Worm (Caenorhabditis elegans) whole organism, late embryonic: ENCODE measurements around the gene C01G10.18.

Experiments
- F13H6.1 ChIP-seq: sonication (generic microtip); optimal IDR thresholded peaks from 2 replicates; lab custom pipeline; 2016; ENCODE audit warnings: missing genetic modification characterization, missing compliant biosample characterization
- K02D7.2 ChIP-seq: sonication (generic microtip); optimal IDR thresholded peaks from 2 replicates; lab custom pipeline; 2017; ENCODE audit warnings: mild to moderate bottlenecking, missing genetic modification characterization, missing compliant biosample characterization
- K09A11.1 ChIP-seq: sonication (generic microtip); optimal IDR thresholded peaks from 2 replicates; lab custom pipeline; 2017; ENCODE audit warnings: antibody characterized with exemption, mild to moderate bottlenecking, missing genetic modification characterization, missing compliant biosample characterization; ENCODE audit not compliant: insufficient read depth
- T23F11.4 ChIP-seq: fragments of 200-800 bp; sonication (Bioruptor generic); optimal IDR thresholded peaks from 2 replicates; lab custom pipeline; 2018; ENCODE audit warnings: mild to moderate bottlenecking, missing genetic modification characterization, missing compliant biosample characterization
- Y22D7AL.16 ChIP-seq: sonication (generic microtip); optimal IDR thresholded peaks from 2 replicates; lab custom pipeline; 2016; ENCODE audit warnings: missing genetic modification characterization, missing compliant biosample characterization
- ceh-14 ChIP-seq: sonication (generic microtip); optimal IDR thresholded peaks from 2 replicates; lab custom pipeline; 2016; ENCODE audit warnings: missing genotype, missing genetic modification characterization, missing compliant biosample characterization
- ceh-18 ChIP-seq: sonication (generic microtip); optimal IDR thresholded peaks from 2 replicates; lab custom pipeline; 2016; ENCODE audit warnings: missing genetic modification characterization, missing compliant biosample characterization
- ceh-19 ChIP-seq: fragments of 200-800 bp; sonication (Bioruptor generic); optimal IDR thresholded peaks from 2 replicates; lab custom pipeline; 2018; ENCODE audit warnings: mild to moderate bottlenecking, missing genetic modification characterization, missing compliant biosample characterization
- ceh-2 ChIP-seq: sonication (generic microtip); optimal IDR thresholded peaks from 2 replicates; lab custom pipeline; 2016; ENCODE audit warnings: missing genotype, missing genetic modification characterization, missing compliant biosample characterization
- ceh-31 ChIP-seq: sonication (generic microtip); optimal IDR thresholded peaks from 2 replicates; lab custom pipeline; 2016; ENCODE audit warnings: missing genetic modification characterization, missing compliant biosample characterization
- ceh-34 ChIP-seq: sonication (generic microtip); optimal IDR thresholded peaks from 2 replicates; lab custom pipeline; 2016; ENCODE audit warnings: mild to moderate bottlenecking, missing genetic modification characterization, missing compliant biosample characterization
- ceh-45 ChIP-seq: fragments of 200-800 bp; sonication (Bioruptor generic); IDR thresholded peaks from 2 replicates; pipeline ENCODE4 v1.3.6; 2022; ENCODE audit warnings: missing genetic modification reagents, missing genetic modification characterization, missing compliant biosample characterization
- ceh-48 ChIP-seq: sonication (generic microtip); optimal IDR thresholded peaks from 2 replicates; lab custom pipeline; 2016; ENCODE audit warnings: missing genetic modification characterization, inconsistent platforms, missing compliant biosample characterization
- che-1 ChIP-seq: sonication (generic microtip); optimal IDR thresholded peaks from 2 replicates; lab custom pipeline; 2016; ENCODE audit warnings: mild to moderate bottlenecking, missing genetic modification characterization, missing compliant biosample characterization
- dmd-4 ChIP-seq: sonication (generic microtip); optimal IDR thresholded peaks from 2 replicates; lab custom pipeline; 2016; ENCODE audit warnings: borderline replicate concordance, missing genetic modification characterization, missing compliant biosample characterization
- elt-2 ChIP-seq: sonication (generic microtip); optimal IDR thresholded peaks from 2 replicates; lab custom pipeline; 2016; ENCODE audit warnings: missing genetic modification reagents, missing genetic modification characterization, missing compliant biosample characterization
- elt-4 ChIP-seq: sonication (generic microtip); optimal IDR thresholded peaks from 2 replicates; lab custom pipeline; 2016; ENCODE audit warnings: missing genetic modification characterization, missing compliant biosample characterization
- ets-4 ChIP-seq: sonication (generic microtip); optimal IDR thresholded peaks from 2 replicates; lab custom pipeline; 2016; ENCODE audit warnings: missing genetic modification characterization, missing compliant biosample characterization
- eyg-1 ChIP-seq: sonication (generic microtip); optimal IDR thresholded peaks from 2 replicates; lab custom pipeline; 2016; ENCODE audit warnings: missing genotype, missing genetic modification characterization, missing compliant biosample characterization
- fax-1 ChIP-seq: sonication (generic microtip); optimal IDR thresholded peaks from 2 replicates; lab custom pipeline; 2016; ENCODE audit warnings: missing genotype, missing genetic modification characterization, missing compliant biosample characterization
- fkh-6 ChIP-seq: sonication (generic microtip); optimal IDR thresholded peaks from 2 replicates; lab custom pipeline; 2016; ENCODE audit warnings: missing genetic modification characterization, missing compliant biosample characterization
- gmeb-2 ChIP-seq: sonication (generic microtip); optimal IDR thresholded peaks from 2 replicates; lab custom pipeline; 2016; ENCODE audit warnings: missing genetic modification characterization, inconsistent platforms, missing compliant biosample characterization
- hlh-15 ChIP-seq: sonication (generic microtip); optimal IDR thresholded peaks from 2 replicates; lab custom pipeline; 2016; ENCODE audit warnings: missing genetic modification characterization, missing compliant biosample characterization
- hlh-8 ChIP-seq: sonication (generic microtip); optimal IDR thresholded peaks from 2 replicates; lab custom pipeline; 2016; ENCODE audit warnings: missing genotype, missing genetic modification characterization, missing compliant biosample characterization
- madf-2 ChIP-seq: sonication (generic microtip); optimal IDR thresholded peaks from 2 replicates; lab custom pipeline; 2017; ENCODE audit warnings: missing genetic modification characterization, missing compliant biosample characterization
- nfya-1 ChIP-seq: sonication (generic microtip); optimal IDR thresholded peaks from 2 replicates; lab custom pipeline; 2017; ENCODE audit warnings: missing genetic modification characterization, mild to moderate bottlenecking, missing compliant biosample characterization, antibody characterized with exemption, moderate library complexity
- nhr-232 ChIP-seq: sonication (generic microtip); optimal IDR thresholded peaks from 2 replicates; lab custom pipeline; 2016; ENCODE audit warnings: missing genetic modification characterization, missing compliant biosample characterization
- odd-2 ChIP-seq: sonication (generic microtip); optimal IDR thresholded peaks from 2 replicates; lab custom pipeline; 2017; ENCODE audit warnings: antibody characterized with exemption, mild to moderate bottlenecking, missing genetic modification characterization, missing compliant biosample characterization
- pat-9 ChIP-seq: fragments of 200-800 bp; sonication (Bioruptor generic); optimal IDR thresholded peaks from 2 replicates; lab custom pipeline; 2018; ENCODE audit warnings: mild to moderate bottlenecking, missing genetic modification characterization, moderate library complexity, missing compliant biosample characterization
- pax-1 ChIP-seq: fragments of 150-350 bp; optimal IDR thresholded peaks from 2 replicates; lab custom pipeline; 2014; ENCODE audit warnings: missing biosample characterization, missing genetic modification characterization
- pha-2 ChIP-seq: sonication (generic microtip); optimal IDR thresholded peaks from 2 replicates; lab custom pipeline; 2017; ENCODE audit warnings: mild to moderate bottlenecking, missing genetic modification characterization, missing compliant biosample characterization
- pqm-1 ChIP-seq: sonication (generic microtip); optimal IDR thresholded peaks from 2 replicates; lab custom pipeline; 2016; ENCODE audit warnings: missing genetic modification characterization, missing compliant biosample characterization
- sox-4 ChIP-seq: sonication (generic microtip); optimal IDR thresholded peaks from 2 replicates; lab custom pipeline; 2017; ENCODE audit warnings: mild to moderate bottlenecking, missing genetic modification characterization, inconsistent platforms, missing compliant biosample characterization
- syd-9 ChIP-seq: sonication (generic microtip); optimal IDR thresholded peaks from 2 replicates; lab custom pipeline; 2016; ENCODE audit warnings: mild to moderate bottlenecking, missing genetic modification characterization, moderate library complexity, missing compliant biosample characterization
- unc-55 ChIP-seq: sonication (generic microtip); optimal IDR thresholded peaks from 2 replicates; lab custom pipeline; 2017; ENCODE audit warnings: missing biosample characterization, missing genetic modification reagents, missing genetic modification characterization
- zip-5 ChIP-seq: sonication (generic microtip); optimal IDR thresholded peaks from 2 replicates; lab custom pipeline; 2016; ENCODE audit warnings: missing genetic modification characterization, missing compliant biosample characterization
- ztf-16 ChIP-seq: sonication (generic microtip); optimal IDR thresholded peaks from 2 replicates; lab custom pipeline; 2017; ENCODE audit warnings: missing genetic modification characterization, missing compliant biosample characterization

The C01G10.18 gene

DNA sequence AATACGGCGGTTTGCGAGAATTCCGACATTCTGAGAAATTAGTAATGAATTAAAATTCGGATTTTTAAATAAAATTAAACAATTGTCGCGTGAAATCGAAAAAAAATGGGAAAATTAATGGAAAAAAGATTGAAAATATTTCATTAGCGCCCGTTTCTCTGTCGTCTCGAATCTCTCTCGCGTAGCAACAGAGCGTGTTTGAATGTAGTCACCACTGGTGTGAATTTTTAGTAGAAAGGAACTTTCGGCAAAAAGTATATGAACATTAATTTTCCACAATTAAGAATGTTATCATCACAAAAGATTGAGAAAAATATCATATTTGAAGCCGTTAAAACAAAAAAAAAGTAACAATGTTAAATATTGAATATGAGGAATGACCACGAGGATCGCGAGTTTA, 48.3 kb upstream of the C01G10.18 start, which contains the start of gene aipl-1 (continued):
- TF ChIP-seq ceh-31 (tag; lab: Kevin White, UChicago) (peak; percentile 91), fkh-6 (no peak), ceh-14 (tag; lab: Kevin White, UChicago) (peak; percentile 63), pax-1 (tag; lab: Kevin White, UChicago) (no peak), madf-2 (tag; lab: Kevin White, UChicago) (no peak), ceh-34 (tag; lab: Kevin White, UChicago) (peak; percentile 10), dmd-4 (tag; lab: Kevin White, UChicago) (no peak), ceh-19 (GFP tag; lab: Kevin White, UChicago) (no peak), F13H6.1 (tag; lab: Kevin White, UChicago) (no peak), sox-4 (tag; lab: Kevin White, UChicago) (no peak), elt-4 (tag; lab: Kevin White, UChicago) (no peak)

DNA sequence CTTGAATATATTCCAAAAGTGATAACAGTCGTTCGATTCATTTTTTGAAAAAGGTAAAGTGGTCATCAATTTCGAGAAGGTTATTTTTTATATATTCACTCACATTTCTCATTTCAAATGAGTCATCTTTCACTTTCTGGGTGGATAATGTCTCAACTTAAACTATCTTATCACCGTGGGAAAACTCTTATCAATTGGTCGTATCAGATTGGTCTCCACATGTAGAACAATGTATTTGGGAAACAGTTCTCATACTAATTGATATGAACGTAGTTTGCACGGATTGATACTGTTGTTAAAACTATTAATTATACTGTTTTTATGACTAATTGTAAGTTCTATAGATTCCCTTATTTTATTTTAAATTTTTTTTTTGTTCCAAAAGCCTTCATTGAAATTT, 45.3 kb upstream of the C01G10.18 start:
- no peak for TF ChIP-seq ceh-2 (tag; lab: Kevin White, UChicago)
- no peak for TF ChIP-seq pax-1 (tag; lab: Kevin White, UChicago)
- no peak for TF ChIP-seq odd-2
- no peak for TF ChIP-seq ceh-45 (GFP tag; lab: Robert Waterston, UW)
- peak; percentile 92 for TF ChIP-seq elt-2
- no peak for TF ChIP-seq fax-1 (tag; lab: Kevin White, UChicago)
- no peak for TF ChIP-seq hlh-8 (tag; lab: Kevin White, UChicago)

DNA sequence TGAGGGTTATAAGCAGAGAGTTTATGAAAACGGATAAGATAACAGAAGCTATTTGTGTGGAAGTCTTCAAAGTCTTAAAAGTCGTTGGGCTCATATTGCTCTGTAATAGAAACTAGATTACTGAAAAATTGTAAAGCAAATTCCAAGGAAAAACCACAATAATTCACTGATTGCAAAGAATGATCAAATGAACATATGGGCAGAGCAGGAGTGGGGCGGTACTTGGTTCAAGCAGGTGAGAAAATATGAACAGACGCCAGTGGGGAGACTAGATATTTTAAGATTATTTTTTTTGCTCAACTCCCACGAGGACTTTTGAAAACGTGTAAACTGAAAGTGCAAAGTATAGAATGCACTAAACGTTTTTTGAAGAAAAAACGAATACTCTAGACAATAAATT, 43.9 kb upstream of the C01G10.18 start, which contains the start of gene str-171:
Gene str-171, minus strand, starts transcription at position 101 of the 400 bp plus-strand sequence.
- TF ChIP-seq che-1 (tag; lab: Kevin White, UChicago) = no peak
- TF ChIP-seq ceh-31 (tag; lab: Kevin White, UChicago) = no peak
- no peak for TF ChIP-seq ceh-48 (tag; lab: Kevin White, UChicago)
- no peak for TF ChIP-seq ceh-18 (tag; lab: Kevin White, UChicago)
- TF ChIP-seq pqm-1 = no peak
- TF ChIP-seq odd-2 = no peak
- no peak for TF ChIP-seq Y22D7AL.16 (tag; lab: Kevin White, UChicago)
- TF ChIP-seq hlh-15 = no peak
- no peak for TF ChIP-seq nhr-232 (tag; lab: Kevin White, UChicago)
- no peak for TF ChIP-seq pat-9 (tag; lab: Kevin White, UChicago)
- no peak for TF ChIP-seq ceh-34 (tag; lab: Kevin White, UChicago)
- TF ChIP-seq ztf-16 (tag; lab: Kevin White, UChicago) = no peak
- TF ChIP-seq pha-2 (tag; lab: Kevin White, UChicago) = no peak

DNA sequence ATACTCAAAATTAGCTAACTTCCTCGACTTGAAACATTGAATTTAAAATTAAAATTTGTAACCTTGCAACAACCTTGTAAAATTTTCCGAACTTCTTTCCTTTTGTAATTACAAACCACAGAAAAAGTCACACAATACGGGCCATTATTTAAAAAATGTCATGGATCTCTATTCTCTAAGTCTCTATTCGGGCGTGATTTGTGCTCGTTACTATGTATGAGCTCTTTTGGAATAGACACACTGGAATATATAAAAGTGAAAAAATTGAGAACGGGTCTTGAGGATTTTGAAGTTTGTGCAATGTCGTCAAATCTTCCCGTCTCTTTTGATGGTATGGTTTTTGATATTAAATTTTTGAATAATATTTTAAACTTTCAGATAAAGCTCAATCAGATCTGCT, 39.4 kb upstream of the C01G10.18 start, which contains the start of gene srr-7:
Gene srr-7, plus strand, starts transcription at position 301 of the 400 bp plus-strand sequence.
- no peak for TF ChIP-seq syd-9 (tag; lab: Kevin White, UChicago)
- TF ChIP-seq pqm-1 = no peak
- TF ChIP-seq T23F11.4 (GFP tag; lab: Kevin White, UChicago) = no peak
- no peak for TF ChIP-seq K09A11.1 (tag; lab: Kevin White, UChicago)
- no peak for TF ChIP-seq gmeb-2 (tag; lab: Kevin White, UChicago)
- no peak for TF ChIP-seq ceh-45 (GFP tag; lab: Robert Waterston, UW)
- TF ChIP-seq unc-55 = no peak
- no peak for TF ChIP-seq ceh-31 (tag; lab: Kevin White, UChicago)
- TF ChIP-seq pha-2 (tag; lab: Kevin White, UChicago) = no peak
- no peak for TF ChIP-seq odd-2

DNA sequence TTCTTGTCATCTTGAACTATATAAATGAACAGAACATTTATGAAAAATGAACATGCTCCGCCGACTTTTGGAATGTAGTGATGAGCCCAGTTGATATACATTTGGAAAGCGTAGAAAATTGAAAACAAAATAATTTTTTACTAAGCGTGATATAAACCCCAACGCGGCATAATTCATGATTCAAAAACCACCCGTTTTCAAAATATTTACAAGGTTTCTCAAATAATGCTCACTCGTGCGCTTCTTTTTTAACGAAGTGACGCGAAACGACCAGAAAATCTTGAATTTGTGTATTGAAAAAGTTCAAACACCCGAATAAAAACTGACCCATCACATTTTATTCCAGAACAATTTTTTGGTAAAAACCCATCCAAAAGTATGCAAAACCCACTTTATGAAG, 38.9 kb upstream of the C01G10.18 start, which contains the start of gene srj-27:
Gene srj-27, minus strand, starts transcription at position 101 of the 400 bp plus-strand sequence.
- TF ChIP-seq K02D7.2 (no peak), dmd-4 (tag; lab: Kevin White, UChicago) (no peak), ztf-16 (tag; lab: Kevin White, UChicago) (no peak), zip-5 (tag; lab: Kevin White, UChicago) (no peak), ceh-45 (GFP tag; lab: Robert Waterston, UW) (no peak), ets-4 (tag; lab: Kevin White, UChicago) (no peak), unc-55 (no peak), nfya-1 (tag; lab: Kevin White, UChicago) (no peak), eyg-1 (tag; lab: Kevin White, UChicago) (no peak), pha-2 (tag; lab: Kevin White, UChicago) (no peak)
